Fruit fly (Drosophila melanogaster) whole organism, embryonic: ENCODE measurements around the gene Notum.
A peak's percentile ranks its signal among the peaks of the same experiment; 100 is the strongest.

Experiments used
- BEAF-32 ChIP-seq: fragments of 200-800 bp; sonication (Bioruptor generic); optimal IDR thresholded peaks from 3 replicates; lab custom pipeline; 2017; ENCODE audit warnings: missing biosample characterization, missing genetic modification characterization, mild to moderate bottlenecking, moderate library complexity, missing genetic modification reagents
- Bteb2 ChIP-seq: fragments of 200-800 bp; sonication (Bioruptor generic); optimal IDR thresholded peaks from 2 replicates; lab custom pipeline; 2016; ENCODE audit warnings: missing biosample characterization, missing genetic modification characterization
- CG10321 ChIP-seq: fragments of 200-800 bp; sonication (Bioruptor generic); IDR thresholded peaks from 2 replicates; pipeline ENCODE4 v1.3.6; 2022; ENCODE audit warnings: missing biosample characterization, missing genetic modification characterization
- CG11085 ChIP-seq: fragments of 200-800 bp; sonication (Bioruptor generic); IDR thresholded peaks from 2 replicates; pipeline ENCODE4 v1.3.6; 2022; ENCODE audit warnings: missing biosample characterization, missing genetic modification characterization
- CG11504 ChIP-seq: fragments of 200-800 bp; sonication (Bioruptor generic); optimal IDR thresholded peaks from 3 replicates; lab custom pipeline; 2019; ENCODE audit warnings: missing biosample characterization, mild to moderate bottlenecking, missing genetic modification characterization, moderate library complexity
- CG12391 ChIP-seq: fragments of 200-800 bp; sonication (Bioruptor generic); optimal IDR thresholded peaks from 3 replicates; lab custom pipeline; 2018; ENCODE audit warnings: missing biosample characterization, mild to moderate bottlenecking, missing genetic modification characterization, moderate library complexity
- CG13424 ChIP-seq: fragments of 200-800 bp; sonication (Bioruptor generic); optimal IDR thresholded peaks from 2 replicates; lab custom pipeline; 2019; ENCODE audit warnings: missing biosample characterization, mild to moderate bottlenecking, missing genetic modification characterization, moderate library complexity
- CG13775 ChIP-seq: fragments of 200-800 bp; sonication (Bioruptor generic); optimal IDR thresholded peaks from 3 replicates; lab custom pipeline; 2017; ENCODE audit warnings: missing biosample characterization, mild to moderate bottlenecking, missing genetic modification characterization
- CG1603 ChIP-seq: fragments of 200-800 bp; sonication (Bioruptor generic); optimal IDR thresholded peaks from 2 replicates; lab custom pipeline; 2019; ENCODE audit warnings: missing biosample characterization, mild to moderate bottlenecking, missing genetic modification characterization, moderate library complexity
- CG1647 ChIP-seq: fragments of 200-800 bp; sonication (Bioruptor generic); optimal IDR thresholded peaks from 3 replicates; lab custom pipeline; 2016; ENCODE audit warnings: missing biosample characterization, missing genetic modification characterization
- CG17912 ChIP-seq: fragments of 200-800 bp; sonication (Bioruptor generic); optimal IDR thresholded peaks from 2 replicates; lab custom pipeline; 2018; ENCODE audit warnings: missing biosample characterization, mild to moderate bottlenecking, missing genetic modification characterization
- CG18599 ChIP-seq: fragments of 200-800 bp; sonication (Bioruptor generic); optimal IDR thresholded peaks from 3 replicates; lab custom pipeline; 2017; ENCODE audit warnings: missing biosample characterization, missing genetic modification characterization, mild to moderate bottlenecking, moderate library complexity, missing genetic modification reagents
- CG2678 ChIP-seq: fragments of 200-800 bp; sonication (Bioruptor generic); optimal IDR thresholded peaks from 3 replicates; lab custom pipeline; 2019; ENCODE audit warnings: missing biosample characterization, mild to moderate bottlenecking, missing genetic modification characterization, moderate library complexity
- CG30403 ChIP-seq: fragments of 200-800 bp; sonication (Bioruptor generic); optimal IDR thresholded peaks from 3 replicates; lab custom pipeline; 2016; ENCODE audit warnings: missing biosample characterization, missing genetic modification characterization
- CG3838 ChIP-seq: fragments of 200-800 bp; sonication (Bioruptor generic); optimal IDR thresholded peaks from 3 replicates; lab custom pipeline; 2016; ENCODE audit warnings: missing biosample characterization, missing genetic modification characterization
- CG42726 ChIP-seq: fragments of 200-800 bp; sonication (Bioruptor generic); IDR thresholded peaks from 2 replicates; pipeline ENCODE4 v1.3.6; 2022; ENCODE audit warnings: missing biosample characterization, missing genetic modification characterization; ENCODE audit not compliant: partially characterized antibody
- CG4424 ChIP-seq: fragments of 200-800 bp; sonication (Bioruptor generic); optimal IDR thresholded peaks from 3 replicates; lab custom pipeline; 2016; ENCODE audit warnings: missing biosample characterization, missing genetic modification characterization
- CG6813 ChIP-seq: fragments of 200-800 bp; sonication (Bioruptor generic); optimal IDR thresholded peaks from 2 replicates; lab custom pipeline; 2017; ENCODE audit warnings: missing biosample characterization, missing genetic modification characterization, mild to moderate bottlenecking, moderate library complexity, missing genetic modification reagents
- CG8281 ChIP-seq: fragments of 200-800 bp; sonication (Bioruptor generic); optimal IDR thresholded peaks from 2 replicates; lab custom pipeline; 2018; ENCODE audit warnings: missing biosample characterization, mild to moderate bottlenecking, missing genetic modification characterization, moderate library complexity
- Doc2 ChIP-seq: fragments of 200-800 bp; sonication (Bioruptor generic); IDR thresholded peaks from 2 replicates; pipeline ENCODE4 v1.3.6; 2022; ENCODE audit warnings: missing biosample characterization, missing genetic modification characterization
- Fer2 ChIP-seq: fragments of 200-800 bp; sonication (Bioruptor generic); optimal IDR thresholded peaks from 2 replicates; lab custom pipeline; 2018; ENCODE audit warnings: missing biosample characterization, mild to moderate bottlenecking, missing genetic modification characterization, moderate library complexity
- HLH4C ChIP-seq: fragments of 200-800 bp; sonication (Bioruptor generic); IDR thresholded peaks from 3 replicates; pipeline ENCODE4 v1.3.6; 2022; ENCODE audit warnings: missing biosample characterization, missing genetic modification characterization; ENCODE audit not compliant: partially characterized antibody
- MESR4 ChIP-seq: fragments of 200-800 bp; sonication (Bioruptor generic); optimal IDR thresholded peaks from 2 replicates; lab custom pipeline; 2018; ENCODE audit warnings: missing biosample characterization, mild to moderate bottlenecking, missing genetic modification characterization, moderate library complexity
- NFAT ChIP-seq: fragments of 200-800 bp; sonication (Bioruptor generic); IDR thresholded peaks from 2 replicates; pipeline ENCODE4 v1.3.6; 2022; ENCODE audit warnings: missing biosample characterization, missing genetic modification characterization
- Pdp1 ChIP-seq, 2 experiments: fragments of 200-800 bp; sonication (Bioruptor generic); optimal IDR thresholded peaks; 3 replicates each; lab custom pipeline; 2016; ENCODE audit warnings: missing biosample characterization in 2 of 2, missing genetic modification characterization in 2 of 2, mild to moderate bottlenecking in 1 of 2, moderate library complexity in 1 of 2
- Scr ChIP-seq: fragments of 200-800 bp; sonication (Bioruptor generic); IDR thresholded peaks from 2 replicates; pipeline ENCODE4 v1.3.6; 2022; ENCODE audit warnings: missing biosample characterization, missing genetic modification characterization; ENCODE audit not compliant: partially characterized antibody
- Sox100B ChIP-seq: fragments of 200-800 bp; sonication (Bioruptor generic); optimal IDR thresholded peaks from 3 replicates; lab custom pipeline; 2018; ENCODE audit warnings: missing biosample characterization, mild to moderate bottlenecking, missing genetic modification characterization
- Sry-β ChIP-seq: fragments of 200-800 bp; sonication (Bioruptor generic); optimal IDR thresholded peaks from 2 replicates; lab custom pipeline; 2018; ENCODE audit warnings: missing biosample characterization, mild to moderate bottlenecking, missing genetic modification characterization, moderate library complexity
- YL-1 ChIP-seq: fragments of 200-800 bp; sonication (Bioruptor generic); optimal IDR thresholded peaks from 3 replicates; lab custom pipeline; 2017; ENCODE audit warnings: missing biosample characterization, mild to moderate bottlenecking, missing genetic modification characterization
- bowl ChIP-seq: fragments of 200-800 bp; sonication (Bioruptor generic); IDR thresholded peaks from 2 replicates; pipeline ENCODE4 v1.3.6; 2022; ENCODE audit warnings: missing biosample characterization, missing genetic modification characterization
- dmrt11E ChIP-seq: fragments of 200-800 bp; sonication (Bioruptor generic); optimal IDR thresholded peaks from 3 replicates; lab custom pipeline; 2018; ENCODE audit warnings: missing biosample characterization, mild to moderate bottlenecking, missing genetic modification characterization, moderate library complexity
- emc ChIP-seq: fragments of 200-800 bp; sonication (Bioruptor generic); optimal IDR thresholded peaks from 2 replicates; lab custom pipeline; 2016; ENCODE audit warnings: missing biosample characterization, missing genetic modification characterization
- ftz-f1 ChIP-seq: fragments of 200-800 bp; sonication (Bioruptor generic); optimal IDR thresholded peaks from 2 replicates; lab custom pipeline; 2016; ENCODE audit warnings: missing biosample characterization, missing genetic modification characterization
- gcm2 ChIP-seq: fragments of 200-800 bp; sonication (Bioruptor generic); optimal IDR thresholded peaks from 2 replicates; lab custom pipeline; 2016; ENCODE audit warnings: missing biosample characterization, missing genetic modification characterization
- grn ChIP-seq: fragments of 200-800 bp; sonication (Bioruptor generic); optimal IDR thresholded peaks from 3 replicates; lab custom pipeline; 2017; ENCODE audit warnings: missing biosample characterization, missing genetic modification characterization
- gsb-n ChIP-seq: fragments of 200-800 bp; sonication (Bioruptor generic); optimal IDR thresholded peaks from 3 replicates; lab custom pipeline; 2018; ENCODE audit warnings: missing biosample characterization, mild to moderate bottlenecking, missing genetic modification characterization
- hb ChIP-seq: fragments of 200-800 bp; sonication (Bioruptor generic); IDR thresholded peaks from 3 replicates; pipeline ENCODE4 v1.3.6; 2022; ENCODE audit warnings: missing biosample characterization, missing genetic modification characterization; ENCODE audit not compliant: partially characterized antibody
- jigr1 ChIP-seq: fragments of 200-800 bp; sonication (Bioruptor generic); IDR thresholded peaks from 3 replicates; pipeline ENCODE4 v1.3.6; 2022; ENCODE audit warnings: missing biosample characterization, missing genetic modification characterization
- kah ChIP-seq: fragments of 200-800 bp; sonication (Bioruptor generic); optimal IDR thresholded peaks from 2 replicates; lab custom pipeline; 2018; ENCODE audit warnings: missing biosample characterization, mild to moderate bottlenecking, missing genetic modification characterization
- kni ChIP-seq: fragments of 200-800 bp; sonication (Bioruptor generic); optimal IDR thresholded peaks from 3 replicates; lab custom pipeline; 2017; ENCODE audit warnings: mild to moderate bottlenecking, missing biosample characterization, missing genetic modification reagents, missing genetic modification characterization
- lov ChIP-seq, 2 experiments: fragments of 200-800 bp in 1 of 2; fragments of >200 bp in 1 of 2; sonication (Bioruptor generic) in 1 of 2; IDR thresholded peaks in 1 of 2; optimal IDR thresholded peaks in 1 of 2; 2 replicates in 1 of 2; 3 replicates in 1 of 2; pipeline versions ENCODE4 v1.3.6 to Lab custom; 2017 to 2022; ENCODE audit warnings: missing biosample characterization in 1 of 2, missing genetic modification characterization in 1 of 2
- maf-S ChIP-seq: fragments of 200-800 bp; sonication (Bioruptor generic); optimal IDR thresholded peaks from 2 replicates; lab custom pipeline; 2016; ENCODE audit warnings: missing biosample characterization, missing genetic modification characterization
- peb ChIP-seq: fragments of 200-800 bp; sonication (Bioruptor generic); IDR thresholded peaks from 2 replicates; pipeline ENCODE4 v1.3.6; 2022; ENCODE audit warnings: missing biosample characterization, missing genetic modification characterization
- pho ChIP-seq: fragments of 200-800 bp; sonication (Bioruptor generic); optimal IDR thresholded peaks from 2 replicates; lab custom pipeline; 2016; ENCODE audit warnings: missing biosample characterization, missing genetic modification characterization
- salm ChIP-seq: fragments of 200-800 bp; sonication (Bioruptor generic); optimal IDR thresholded peaks from 2 replicates; lab custom pipeline; 2018; ENCODE audit warnings: missing biosample characterization, mild to moderate bottlenecking, missing genetic modification characterization
- sr ChIP-seq: fragments of 200-800 bp; sonication (Bioruptor generic); IDR thresholded peaks from 3 replicates; pipeline ENCODE4 v1.3.6; 2022; ENCODE audit warnings: missing biosample characterization, missing genetic modification characterization
- stwl ChIP-seq: fragments of 200-800 bp; sonication (Bioruptor generic); optimal IDR thresholded peaks from 3 replicates; lab custom pipeline; 2018; ENCODE audit warnings: missing biosample characterization, mild to moderate bottlenecking, missing genetic modification characterization, moderate library complexity
- tll ChIP-seq, 2 experiments: fragments of 200-800 bp in 1 of 2; fragments of >200 bp in 1 of 2; sonication (Bioruptor generic) in 1 of 2; optimal IDR thresholded peaks; 2 replicates each; lab custom pipeline; 2017 to 2019; ENCODE audit warnings: missing biosample characterization in 2 of 2, missing genetic modification characterization in 2 of 2, mild to moderate bottlenecking in 1 of 2, moderate library complexity in 1 of 2
- vnd ChIP-seq: fragments of 200-800 bp; sonication (Bioruptor generic); IDR thresholded peaks from 3 replicates; pipeline ENCODE4 v1.3.6; 2022; ENCODE audit warnings: missing biosample characterization, missing genetic modification characterization; ENCODE audit not compliant: partially characterized antibody

Notum gene

dm6 chr3L:16051719-16052122, 28.4 kb downstream of the Notum start, which contains the start of gene Mbs (continued):
- TF ChIP-seq Pdp1 (GFP tag; optimal IDR thresholded peaks at IDR 0.05; lab: Kevin White, UChicago): no peak
- no peak for TF ChIP-seq gcm2 (GFP tag; lab: Kevin White, UChicago)
- TF ChIP-seq CG2678 (tag; lab: Kevin White, UChicago): peak; percentile 1
- no peak for TF ChIP-seq jigr1 (GFP tag; lab: Robert Waterston, UW)
- no peak for TF ChIP-seq maf-S (GFP tag; lab: Kevin White, UChicago)
- peak; percentile 43 for TF ChIP-seq stwl (tag; lab: Kevin White, UChicago)
- TF ChIP-seq BEAF-32 (GFP tag; lab: Kevin White, UChicago): peak; percentile 77
- TF ChIP-seq salm (tag; lab: Kevin White, UChicago): no peak
- TF ChIP-seq Scr: peak; percentile 65
- peak; percentile 10; the same call in 1 of the 2 replicates for TF ChIP-seq NFAT (GFP tag; lab: Robert Waterston, UW)
- no peak for TF ChIP-seq kni (GFP tag; lab: Kevin White, UChicago)
- no peak for TF ChIP-seq CG18599 (GFP tag; lab: Kevin White, UChicago)
- no peak for TF ChIP-seq CG30403 (GFP tag; lab: Kevin White, UChicago)
- TF ChIP-seq emc (GFP tag; lab: Kevin White, UChicago): no peak
- TF ChIP-seq CG3838 (GFP tag; lab: Kevin White, UChicago): no peak
- TF ChIP-seq CG11085: no peak
- peak; percentile 72 for TF ChIP-seq CG1603 (tag; lab: Kevin White, UChicago)
- no peak for TF ChIP-seq CG13775 (GFP tag; lab: Kevin White, UChicago)
- TF ChIP-seq ftz-f1 (GFP tag; lab: Kevin White, UChicago): no peak
- no peak for TF ChIP-seq pho
- TF ChIP-seq MESR4: peak; percentile 62
- TF ChIP-seq CG42726: peak; percentile 54; the same call in 1 of the 2 replicates
- TF ChIP-seq Doc2 (GFP tag; lab: Robert Waterston, UW): no peak
- TF ChIP-seq CG4424: no peak
- no peak for TF ChIP-seq grn (GFP tag; lab: Kevin White, UChicago)
- TF ChIP-seq CG1647 (GFP tag; lab: Kevin White, UChicago): no peak
- no peak for TF ChIP-seq Sry-β (GFP tag; lab: Kevin White, UChicago)
- peak; percentile 39; the same call in 2 of the 3 replicates for TF ChIP-seq HLH4C (GFP tag; lab: Robert Waterston, UW)
- TF ChIP-seq Bteb2 (GFP tag; lab: Kevin White, UChicago): no peak
- peak; percentile 36 for TF ChIP-seq gsb-n
- no peak for TF ChIP-seq peb (GFP tag; lab: Robert Waterston, UW)
- no peak for TF ChIP-seq dmrt11E (tag; lab: Kevin White, UChicago)
- TF ChIP-seq CG10321 (GFP tag; lab: Robert Waterston, UW): no peak
- TF ChIP-seq YL-1 (GFP tag; lab: Kevin White, UChicago): peak; percentile 73
- no peak for TF ChIP-seq sr (GFP tag; lab: Robert Waterston, UW)
- no peak for TF ChIP-seq CG6813
- no peak for TF ChIP-seq lov (optimal IDR thresholded peaks at IDR 0.05; lab: Kevin White, UChicago)
- no peak for TF ChIP-seq lov (GFP tag; IDR thresholded peaks at IDR 0.05; lab: Robert Waterston, UW)
- no peak; the same call in 2 of the 3 replicates for TF ChIP-seq vnd (GFP tag; lab: Robert Waterston, UW)
- TF ChIP-seq CG8281 (tag; lab: Kevin White, UChicago): no peak
- TF ChIP-seq tll (GFP tag; optimal IDR thresholded peaks at IDR 0.05; lab: Kevin White, UChicago): no peak
- no peak for TF ChIP-seq CG13424 (tag; lab: Kevin White, UChicago)
- TF ChIP-seq bowl (GFP tag; lab: Robert Waterston, UW): no peak
- peak; percentile 6 for TF ChIP-seq CG11504 (tag; lab: Kevin White, UChicago)
- no peak for TF ChIP-seq Fer2
- TF ChIP-seq Sox100B: no peak
- TF ChIP-seq hb (GFP tag; lab: Robert Waterston, UW): peak; percentile 51; the same call in 2 of the 3 replicates
- peak; percentile 45 for TF ChIP-seq CG12391 (tag; lab: Kevin White, UChicago)
- TF ChIP-seq kah (GFP tag; lab: Kevin White, UChicago): no peak
- TF ChIP-seq CG17912 (GFP tag; lab: Kevin White, UChicago): peak; percentile 48
